Fruit fly (Drosophila melanogaster): Measurements from ENCODE around the gene Naa40.
A peak's percentile ranks its signal among the peaks of the same experiment; 100 is the strongest.

Gene Naa40

dm6 chr3R:29690539-29690852 lies 34.3 kb downstream of the Naa40 start (continued):
- no peak for TF ChIP-seq CG34224 (GFP tag; IDR thresholded peaks at IDR 0.05; ENCODE audit: partially characterized antibody)
- TF ChIP-seq knrl (GFP tag; IDR thresholded peaks at IDR 0.05; ENCODE audit: partially characterized antibody): no peak
- TF ChIP-seq NC2β (GFP tag; optimal IDR thresholded peaks at IDR 0.05): peak; percentile 6
- TF ChIP-seq CG12299 (tag; optimal IDR thresholded peaks at IDR 0.05): no peak
- peak; percentile 7 for TF ChIP-seq Six4 (GFP tag; optimal IDR thresholded peaks at IDR 0.05)
- no peak for TF ChIP-seq CG3407 (GFP tag; optimal IDR thresholded peaks at IDR 0.05)
- no peak for TF ChIP-seq p53 (GFP tag; optimal IDR thresholded peaks at IDR 0.05)
- TF ChIP-seq CG16813 (GFP tag; IDR thresholded peaks at IDR 0.05; ENCODE audit: partially characterized antibody): no peak
- no peak for TF ChIP-seq YL-1 (GFP tag; optimal IDR thresholded peaks at IDR 0.05)
- TF ChIP-seq kni (GFP tag; optimal IDR thresholded peaks at IDR 0.05): peak; percentile 9
- no peak for TF ChIP-seq gfzf (GFP tag; optimal IDR thresholded peaks at IDR 0.05)
- peak; percentile 13 for TF ChIP-seq CG2202 (tag; optimal IDR thresholded peaks at IDR 0.05)
- no peak for TF ChIP-seq CG13123 (GFP tag; optimal IDR thresholded peaks at IDR 0.05)
- no peak for TF ChIP-seq Sry-β (GFP tag; optimal IDR thresholded peaks at IDR 0.05)
- TF ChIP-seq ranshi (GFP tag; IDR thresholded peaks at IDR 0.05): 0 out of 2 replicates have a peak, but pooled peaks have one; percentile 34
- no peak for TF ChIP-seq CG1792 (GFP tag; optimal IDR thresholded peaks at IDR 0.05)
- TF ChIP-seq CG4360 (GFP tag; IDR thresholded peaks at IDR 0.05): peak; percentile 56; the same call in 1 of the 2 replicates
- TF ChIP-seq ATbp (GFP tag; optimal IDR thresholded peaks at IDR 0.05): peak; percentile 33
- TF ChIP-seq CG14667 (GFP tag; IDR thresholded peaks at IDR 0.05): 0 out of 2 replicates have a peak, but pooled peaks have one; percentile 16
- no peak for TF ChIP-seq CG14965 (GFP tag; optimal IDR thresholded peaks at IDR 0.05; ENCODE audit: borderline replicate concordance)
- no peak for TF ChIP-seq maf-S (GFP tag; optimal IDR thresholded peaks at IDR 0.05)
- TF ChIP-seq CG2116 (GFP tag; optimal IDR thresholded peaks at IDR 0.05): no peak
- no peak for TF ChIP-seq Mrtf (GFP tag; IDR thresholded peaks at IDR 0.05)
- no peak for TF ChIP-seq dimm (GFP tag; IDR thresholded peaks at IDR 0.05)
- TF ChIP-seq emc (GFP tag; optimal IDR thresholded peaks at IDR 0.05): no peak
- TF ChIP-seq HLHmδ (GFP tag; optimal IDR thresholded peaks at IDR 0.05): no peak
- TF ChIP-seq Drgx (GFP tag; IDR thresholded peaks at IDR 0.05): 0 out of 2 replicates have a peak, but pooled peaks have one; percentile 29
- no peak for TF ChIP-seq CG11456 (GFP tag; IDR thresholded peaks at IDR 0.05)
- TF ChIP-seq CG17359 (tag; optimal IDR thresholded peaks at IDR 0.05): peak; percentile 61
- TF ChIP-seq nmo (GFP tag; optimal IDR thresholded peaks at IDR 0.05): peak; percentile 60
- TF ChIP-seq ems (GFP tag; optimal IDR thresholded peaks at IDR 0.05): no peak
- TF ChIP-seq fd3F (GFP tag; optimal IDR thresholded peaks at IDR 0.05): no peak
- TF ChIP-seq gem (tag; optimal IDR thresholded peaks at IDR 0.05): peak; percentile 72
- TF ChIP-seq CG10654 (GFP tag; optimal IDR thresholded peaks at IDR 0.05): peak; percentile 4
- no peak for TF ChIP-seq CG31224 (GFP tag; IDR thresholded peaks at IDR 0.05)
- no peak for TF ChIP-seq CG17912 (GFP tag; optimal IDR thresholded peaks at IDR 0.05)
- no peak for TF ChIP-seq sc (optimal IDR thresholded peaks at IDR 0.05)
- TF ChIP-seq sc (GFP tag; optimal IDR thresholded peaks at IDR 0.05): no peak
- TF ChIP-seq h (optimal IDR thresholded peaks at IDR 0.05): no peak
- peak; percentile 61 for TF ChIP-seq phol (tag; optimal IDR thresholded peaks at IDR 0.05)
- no peak for TF ChIP-seq Trl (optimal IDR thresholded peaks at IDR 0.05)
- TF ChIP-seq Trl (GFP tag; optimal IDR thresholded peaks at IDR 0.05): no peak
- TF ChIP-seq Hsf (GFP tag; optimal IDR thresholded peaks at IDR 0.05): no peak
- no peak for TF ChIP-seq sqz (GFP tag; optimal IDR thresholded peaks at IDR 0.05)
- TF ChIP-seq Bgb (GFP tag; IDR thresholded peaks at IDR 0.05; ENCODE audit: partially characterized antibody): no peak
- no peak for TF ChIP-seq CG10565 (GFP tag; optimal IDR thresholded peaks at IDR 0.05)
- no peak for TF ChIP-seq CG15011 (GFP tag; optimal IDR thresholded peaks at IDR 0.05)
- no peak for TF ChIP-seq CG11560 (tag; IDR thresholded peaks at IDR 0.05)
- peak; percentile 7 for TF ChIP-seq NfI (GFP tag; optimal IDR thresholded peaks at IDR 0.05)
- no peak for TF ChIP-seq CG7987 (GFP tag; optimal IDR thresholded peaks at IDR 0.05)
- TF ChIP-seq ac (GFP tag; optimal IDR thresholded peaks at IDR 0.05): no peak
- TF ChIP-seq yki (optimal IDR thresholded peaks at IDR 0.05): no peak
- TF ChIP-seq trem (tag; optimal IDR thresholded peaks at IDR 0.05): peak; percentile 39
